Fruit fly (Drosophila melanogaster): Measurements from ENCODE around the gene CG31704.

Gene CG31704

DNA sequence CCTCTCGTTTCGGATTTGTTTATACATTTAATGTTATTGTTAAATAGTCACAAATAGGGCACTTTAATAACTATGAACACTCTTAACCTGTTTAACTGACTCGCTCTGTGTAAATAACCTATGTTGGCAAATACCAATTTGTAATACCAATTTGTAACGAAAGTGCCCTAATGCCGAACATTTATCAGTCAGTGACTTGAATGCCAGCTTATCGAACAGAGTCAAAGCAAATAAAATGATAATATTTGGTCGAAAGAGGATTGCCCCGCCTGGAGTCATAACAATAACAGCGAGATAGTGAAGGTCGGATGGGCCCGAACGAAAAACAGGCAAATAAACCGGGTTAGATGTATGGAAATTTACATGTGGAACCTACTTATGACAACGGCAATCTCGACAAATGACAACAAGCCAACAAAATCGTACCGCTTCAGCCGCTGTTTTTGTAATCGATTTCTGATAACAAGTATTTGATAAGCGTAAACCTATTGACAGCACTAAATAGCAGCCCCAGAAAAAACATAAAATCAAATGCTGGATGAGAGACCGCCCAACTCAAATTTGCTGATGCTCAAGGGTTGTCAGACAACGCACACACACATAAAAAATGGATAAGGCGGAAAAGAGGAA lies 4.8 kb downstream of the CG31704 start (continued):
- peak; percentile 31 for TF ChIP-seq Asciz (GFP tag; optimal IDR thresholded peaks at IDR 0.05)
- TF ChIP-seq Oli (tag; optimal IDR thresholded peaks at IDR 0.05), result no peak
- TF ChIP-seq H15 (GFP tag; IDR thresholded peaks at IDR 0.05), result no peak
- TF ChIP-seq yki (optimal IDR thresholded peaks at IDR 0.05), result no peak
- no peak for TF ChIP-seq CG16779 (GFP tag; IDR thresholded peaks at IDR 0.05)
- no peak for TF ChIP-seq onecut (GFP tag; IDR thresholded peaks at IDR 0.05)
- peak; percentile 30; the same call in 1 of the 2 replicates for TF ChIP-seq Nf-YA (GFP tag; IDR thresholded peaks at IDR 0.05)
- no peak for TF ChIP-seq CG17359 (tag; optimal IDR thresholded peaks at IDR 0.05)
- TF ChIP-seq CG4282 (GFP tag; optimal IDR thresholded peaks at IDR 0.05), result no peak
- TF ChIP-seq CG6813 (GFP tag; optimal IDR thresholded peaks at IDR 0.05), result no peak
- TF ChIP-seq sima (GFP tag; optimal IDR thresholded peaks at IDR 0.05), result no peak
- peak; percentile 25 for TF ChIP-seq CG13894 (tag; optimal IDR thresholded peaks at IDR 0.05)
- TF ChIP-seq Mrtf (GFP tag; IDR thresholded peaks at IDR 0.05), result no peak
- no peak for TF ChIP-seq Bteb2 (GFP tag; optimal IDR thresholded peaks at IDR 0.05)
- TF ChIP-seq Opbp (GFP tag; IDR thresholded peaks at IDR 0.05; ENCODE audit: partially characterized antibody), result no peak
- no peak for TF ChIP-seq pum (GFP tag; optimal IDR thresholded peaks at IDR 0.05)
- TF ChIP-seq lov (optimal IDR thresholded peaks at IDR 0.05), result no peak
- no peak for TF ChIP-seq lov (GFP tag; IDR thresholded peaks at IDR 0.05)
- no peak for TF ChIP-seq knrl (GFP tag; IDR thresholded peaks at IDR 0.05; ENCODE audit: partially characterized antibody)
- TF ChIP-seq tio (GFP tag; optimal IDR thresholded peaks at IDR 0.05), result no peak
- no peak for TF ChIP-seq Hey (tag; optimal IDR thresholded peaks at IDR 0.05)
- TF ChIP-seq sd (tag; optimal IDR thresholded peaks at IDR 0.05), result peak; percentile 30
- TF ChIP-seq CG6683 (GFP tag; optimal IDR thresholded peaks at IDR 0.05), result no peak
- TF ChIP-seq HLHmδ (GFP tag; optimal IDR thresholded peaks at IDR 0.05), result no peak
- no peak for TF ChIP-seq ac (GFP tag; optimal IDR thresholded peaks at IDR 0.05)
- TF ChIP-seq Chrac-16 (GFP tag; optimal IDR thresholded peaks at IDR 0.05), result no peak
- no peak for TF ChIP-seq dysf (GFP tag; IDR thresholded peaks at IDR 0.05)
- no peak for TF ChIP-seq br (optimal IDR thresholded peaks at IDR 0.05)
- peak; percentile 43 for TF ChIP-seq CG12769 (tag; optimal IDR thresholded peaks at IDR 0.05)
- TF ChIP-seq Mad (GFP tag; optimal IDR thresholded peaks at IDR 0.05), result no peak
- TF ChIP-seq CG3163 (GFP tag; optimal IDR thresholded peaks at IDR 0.05), result no peak
- no peak for TF ChIP-seq CG10565 (GFP tag; optimal IDR thresholded peaks at IDR 0.05)
- no peak for TF ChIP-seq jumu (GFP tag; optimal IDR thresholded peaks at IDR 0.05)
- no peak for TF ChIP-seq Hmx (GFP tag; optimal IDR thresholded peaks at IDR 0.05)
- TF ChIP-seq gsb-n (tag; optimal IDR thresholded peaks at IDR 0.05), result no peak
- TF ChIP-seq CG13296 (GFP tag; optimal IDR thresholded peaks at IDR 0.05), result peak; percentile 29
- no peak for TF ChIP-seq CG17612 (GFP tag; IDR thresholded peaks at IDR 0.05)
- no peak for TF ChIP-seq org-1 (GFP tag; optimal IDR thresholded peaks at IDR 0.05)
- TF ChIP-seq dati (GFP tag; IDR thresholded peaks at IDR 0.05), result no peak
- TF ChIP-seq hb (GFP tag; IDR thresholded peaks at IDR 0.05; ENCODE audit: partially characterized antibody), result no peak
- TF ChIP-seq CG42726 (GFP tag; IDR thresholded peaks at IDR 0.05; ENCODE audit: partially characterized antibody), result no peak
- TF ChIP-seq CG14965 (GFP tag; optimal IDR thresholded peaks at IDR 0.05; ENCODE audit: borderline replicate concordance), result no peak
- TF ChIP-seq rib (GFP tag; IDR thresholded peaks at IDR 0.05), result no peak
- TF ChIP-seq Usf (GFP tag; optimal IDR thresholded peaks at IDR 0.05), result no peak
- peak; percentile 11 for TF ChIP-seq eyg (GFP tag; optimal IDR thresholded peaks at IDR 0.05)
- peak; percentile 33 for TF ChIP-seq CG15514 (GFP tag; optimal IDR thresholded peaks at IDR 0.05)
- TF ChIP-seq Lhr (GFP tag; optimal IDR thresholded peaks at IDR 0.05), result no peak
- no peak for TF ChIP-seq CG14050 (GFP tag; IDR thresholded peaks at IDR 0.05)
- no peak for TF ChIP-seq CG13775 (GFP tag; optimal IDR thresholded peaks at IDR 0.05)
- TF ChIP-seq CG9817 (tag; optimal IDR thresholded peaks at IDR 0.05), result no peak
- no peak for TF ChIP-seq CG13123 (GFP tag; optimal IDR thresholded peaks at IDR 0.05)
- no peak for TF ChIP-seq CG15073 (GFP tag; optimal IDR thresholded peaks at IDR 0.05)
